Worm (Caenorhabditis elegans) whole organism, L1 larva: ENCODE data around the gene K04C2.8.

Experiments used
- C16A3.4 ChIP-seq: fragments of 150-350 bp; optimal IDR thresholded peaks from 2 replicates; lab custom pipeline; 2014; ENCODE audit warnings: missing biosample characterization, missing genetic modification characterization
- F16B12.6 ChIP-seq: fragments of 150-350 bp; optimal IDR thresholded peaks from 2 replicates; lab custom pipeline; 2014; ENCODE audit warnings: missing biosample characterization, missing genetic modification characterization
- Y116A8C.19 ChIP-seq: sonication (generic microtip); optimal IDR thresholded peaks from 2 replicates; lab custom pipeline; 2016; ENCODE audit warnings: missing compliant biosample characterization, missing genetic modification characterization, borderline replicate concordance
- aha-1 ChIP-seq: fragments of 150-350 bp; optimal IDR thresholded peaks from 2 replicates; lab custom pipeline; 2014; ENCODE audit warnings: missing biosample characterization, missing genetic modification characterization
- blmp-1 ChIP-seq: fragments of 150-350 bp; optimal IDR thresholded peaks from 2 replicates; lab custom pipeline; 2014; ENCODE audit warnings: missing biosample characterization, missing genetic modification characterization
- ceh-8 ChIP-seq: fragments of 200-800 bp; sonication (Bioruptor generic); optimal IDR thresholded peaks from 2 replicates; lab custom pipeline; 2018; ENCODE audit warnings: mild to moderate bottlenecking, missing genetic modification characterization, moderate library complexity, missing compliant biosample characterization
- ceh-82 ChIP-seq, 3 experiments: fragments of 150-350 bp in 1 of 3; sonication (generic microtip) in 2 of 3; optimal IDR thresholded peaks; 2 replicates each; lab custom pipeline; 2014 to 2017; ENCODE audit warnings: missing biosample characterization in 3 of 3, missing genetic modification characterization in 3 of 3
- ceh-90 ChIP-seq: sonication (generic microtip); optimal IDR thresholded peaks from 2 replicates; lab custom pipeline; 2016; ENCODE audit warnings: missing genetic modification characterization, missing compliant biosample characterization
- ces-1 ChIP-seq: fragments of 150-350 bp; optimal IDR thresholded peaks from 2 replicates; lab custom pipeline; 2014; ENCODE audit warnings: missing biosample characterization, missing genetic modification reagents, missing genetic modification characterization
- dpl-1 ChIP-seq, 3 experiments: fragments of 150-350 bp in 2 of 3; sonication (generic microtip) in 1 of 3; optimal IDR thresholded peaks; 2 replicates each; lab custom pipeline; 2014 to 2017; ENCODE audit warnings: missing biosample characterization in 3 of 3, missing genetic modification characterization in 3 of 3, missing genetic modification reagents in 3 of 3
- efl-1 ChIP-seq, 4 experiments: fragments of 150-350 bp; optimal IDR thresholded peaks in 3 of 4; peaks in 1 of 4; 1 replicate in 1 of 4; 2 replicates in 3 of 4; lab custom pipeline; 2014; ENCODE audit warnings: missing biosample characterization in 2 of 4, missing genetic modification characterization in 2 of 4, missing genetic modification reagents in 2 of 4
- efl-3 ChIP-seq: fragments of 200-800 bp; sonication (Bioruptor generic); optimal IDR thresholded peaks from 2 replicates; lab custom pipeline; 2018; ENCODE audit warnings: mild to moderate bottlenecking, missing genetic modification characterization, missing compliant biosample characterization
- egl-13 ChIP-seq: sonication (generic microtip); optimal IDR thresholded peaks from 2 replicates; lab custom pipeline; 2016; ENCODE audit warnings: missing genotype, missing genetic modification reagents, missing genetic modification characterization, missing compliant biosample characterization
- elt-3 ChIP-seq, 6 experiments: fragments of 150-350 bp in 1 of 6; sonication (generic microtip); optimal IDR thresholded peaks; 2 replicates each; lab custom pipeline; 2017 to 2018; ENCODE audit warnings: missing biosample characterization in 6 of 6, missing genetic modification characterization in 6 of 6, inconsistent platforms in 1 of 6
- ets-5 ChIP-seq: fragments of 200-800 bp; sonication (Bioruptor generic); IDR thresholded peaks from 2 replicates; pipeline ENCODE4 v1.3.6; 2022; ENCODE audit warnings: missing genetic modification characterization, missing compliant biosample characterization
- fkh-8 ChIP-seq: sonication (generic microtip); optimal IDR thresholded peaks from 2 replicates; lab custom pipeline; 2016; ENCODE audit warnings: mild to moderate bottlenecking, missing genetic modification characterization, missing compliant biosample characterization
- fos-1 ChIP-seq: fragments of 150-350 bp; optimal IDR thresholded peaks from 2 replicates; lab custom pipeline; 2014; ENCODE audit warnings: missing biosample characterization, missing genetic modification characterization
- grh-1 ChIP-seq: fragments of 200-800 bp; sonication (Bioruptor generic); IDR thresholded peaks from 2 replicates; pipeline ENCODE4 v1.3.6; 2022; ENCODE audit warnings: missing genetic modification reagents, missing genetic modification characterization, missing compliant biosample characterization
- lin-14 ChIP-seq: fragments of 200-800 bp; sonication (Bioruptor generic); optimal IDR thresholded peaks from 2 replicates; lab custom pipeline; 2018; ENCODE audit warnings: mild to moderate bottlenecking, missing genetic modification characterization, moderate library complexity, missing compliant biosample characterization
- lin-15B ChIP-seq: fragments of 150-350 bp; sonication (generic microtip); optimal IDR thresholded peaks from 3 replicates; lab custom pipeline; 2014; ENCODE audit warnings: missing biosample characterization, missing genetic modification characterization
- lin-35 ChIP-seq, 2 experiments: fragments of 150-350 bp; optimal IDR thresholded peaks; 2 replicates each; lab custom pipeline; 2014; ENCODE audit warnings: missing biosample characterization in 2 of 2, missing genetic modification characterization in 2 of 2, missing genetic modification reagents in 2 of 2
- lsy-2 ChIP-seq, 2 experiments: fragments of 150-350 bp; optimal IDR thresholded peaks; 2 replicates each; lab custom pipeline; 2014; ENCODE audit warnings: missing biosample characterization in 2 of 2, missing genetic modification characterization in 2 of 2
- mab-9 ChIP-seq: fragments of 200-800 bp; sonication (Bioruptor generic); IDR thresholded peaks from 2 replicates; pipeline ENCODE4 v1.3.6; 2022; ENCODE audit warnings: missing genetic modification reagents, missing genetic modification characterization, missing compliant biosample characterization
- mdl-1 ChIP-seq, 2 experiments: fragments of 150-350 bp; optimal IDR thresholded peaks; 2 replicates each; lab custom pipeline; 2014 to 2017; ENCODE audit warnings: missing biosample characterization in 2 of 2, missing genetic modification characterization in 2 of 2, inconsistent platforms in 1 of 2
- mep-1 ChIP-seq: fragments of 150-350 bp; optimal IDR thresholded peaks from 2 replicates; lab custom pipeline; 2014; ENCODE audit warnings: missing biosample characterization, missing genetic modification characterization
- nhr-20 ChIP-seq: sonication (generic microtip); optimal IDR thresholded peaks from 2 replicates; lab custom pipeline; 2016; ENCODE audit warnings: mild to moderate bottlenecking, missing genetic modification characterization, missing compliant biosample characterization
- nhr-237 ChIP-seq: fragments of 150-350 bp; optimal IDR thresholded peaks from 2 replicates; lab custom pipeline; 2014; ENCODE audit warnings: missing biosample characterization, missing genetic modification characterization
- nhr-28 ChIP-seq: fragments of 150-350 bp; optimal IDR thresholded peaks from 2 replicates; lab custom pipeline; 2014; ENCODE audit warnings: missing biosample characterization, missing genetic modification characterization
- nhr-47 ChIP-seq: sonication (generic microtip); optimal IDR thresholded peaks from 2 replicates; lab custom pipeline; 2016; ENCODE audit warnings: mild to moderate bottlenecking, missing genetic modification characterization, moderate library complexity, missing compliant biosample characterization
- nhr-71 ChIP-seq: sonication (generic microtip); optimal IDR thresholded peaks from 2 replicates; lab custom pipeline; 2016; ENCODE audit warnings: mild to moderate bottlenecking, missing genetic modification characterization, moderate library complexity, missing compliant biosample characterization
- nhr-77 ChIP-seq: fragments of 150-350 bp; optimal IDR thresholded peaks from 2 replicates; lab custom pipeline; 2014; ENCODE audit warnings: missing biosample characterization, missing genetic modification characterization
- nhr-84 ChIP-seq: sonication (generic microtip); optimal IDR thresholded peaks from 2 replicates; lab custom pipeline; 2017; ENCODE audit warnings: missing biosample characterization, missing genetic modification characterization
- nhr-85 ChIP-seq: sonication (generic microtip); peaks from one replicate; lab custom pipeline; 2016; ENCODE audit warnings: missing genetic modification characterization, inconsistent platforms, missing compliant biosample characterization
- pag-3 ChIP-seq: sonication (generic microtip); optimal IDR thresholded peaks from 2 replicates; lab custom pipeline; 2017; ENCODE audit warnings: missing genetic modification characterization, mild to moderate bottlenecking, missing compliant biosample characterization, antibody characterized with exemption, borderline replicate concordance; ENCODE audit not compliant: insufficient read depth
- rnt-1 ChIP-seq: sonication (generic microtip); optimal IDR thresholded peaks from 2 replicates; lab custom pipeline; 2016; ENCODE audit warnings: mild to moderate bottlenecking, missing genetic modification characterization, moderate library complexity, missing compliant biosample characterization
- skn-1 ChIP-seq: fragments of 150-350 bp; optimal IDR thresholded peaks from 2 replicates; lab custom pipeline; 2014; ENCODE audit warnings: missing biosample characterization, missing genetic modification characterization
- snu-23 ChIP-seq: sonication (generic microtip); optimal IDR thresholded peaks from 2 replicates; lab custom pipeline; 2016; ENCODE audit warnings: missing genetic modification characterization, missing compliant biosample characterization
- sptf-1 ChIP-seq: fragments of 150-350 bp; optimal IDR thresholded peaks from 2 replicates; lab custom pipeline; 2014; ENCODE audit warnings: missing biosample characterization, missing genetic modification characterization
- swsn-7 ChIP-seq: sonication (generic microtip); optimal IDR thresholded peaks from 2 replicates; lab custom pipeline; 2016; ENCODE audit warnings: missing genetic modification characterization, missing compliant biosample characterization
- unc-130 ChIP-seq: fragments of 150-350 bp; optimal IDR thresholded peaks from 2 replicates; lab custom pipeline; 2017; ENCODE audit warnings: missing biosample characterization, missing genetic modification characterization, inconsistent platforms
- unc-62 ChIP-seq: fragments of 150-350 bp; optimal IDR thresholded peaks from 2 replicates; lab custom pipeline; 2014; ENCODE audit warnings: missing biosample characterization, missing genetic modification reagents, missing genetic modification characterization
- unc-98 ChIP-seq: fragments of 200-800 bp; sonication (Bioruptor generic); IDR thresholded peaks from 2 replicates; pipeline ENCODE4 v1.3.6; 2022; ENCODE audit warnings: missing genetic modification characterization, missing compliant biosample characterization
- xbp-1 ChIP-seq: sonication (generic microtip); optimal IDR thresholded peaks from 2 replicates; lab custom pipeline; 2016; ENCODE audit warnings: missing genetic modification characterization, missing compliant biosample characterization

Gene K04C2.8

DNA sequence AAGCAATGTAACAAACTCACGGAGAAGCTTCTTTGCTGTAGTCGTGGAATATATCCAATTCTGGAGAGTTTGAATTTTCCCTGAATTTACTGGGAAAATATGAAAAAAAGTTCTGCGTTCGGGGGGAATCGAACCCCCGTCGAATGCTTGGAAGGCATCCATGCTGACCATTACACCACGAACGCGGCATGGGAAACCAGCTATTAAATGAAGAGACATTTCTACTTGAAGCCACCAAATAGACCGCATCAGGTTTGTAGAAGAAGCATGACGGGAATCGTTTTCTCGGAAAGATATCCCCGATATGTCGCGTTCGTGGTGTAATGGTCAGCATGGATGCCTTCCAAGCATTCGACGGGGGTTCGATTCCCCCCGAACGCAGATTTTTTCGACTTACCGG is 18.4 kb downstream of the K04C2.8 start (continued):
- TF ChIP-seq snu-23 (GFP tag; lab: Kevin White, UChicago) (peak; percentile 31), nhr-71 (peak; percentile 34), nhr-20 (tag; lab: Kevin White, UChicago) (peak; percentile 4), rnt-1 (tag; lab: Kevin White, UChicago) (peak; percentile 16), ceh-8 (GFP tag; lab: Kevin White, UChicago) (no peak), mdl-1 (tag; optimal IDR thresholded peaks at IDR 0.05; lab: Kevin White, UChicago) (peak in 1 of 2 experiments; percentile 22), dpl-1 (GFP tag; optimal IDR thresholded peaks at IDR 0.05; lab: Kevin White, UChicago) (peak in 1 of 3 experiments; percentile 13), egl-13 (no peak), nhr-84 (tag; lab: Kevin White, UChicago) (no peak), unc-98 (GFP tag; lab: Robert Waterston, UW) (no peak), fkh-8 (tag; lab: Kevin White, UChicago) (no peak), unc-62 (GFP tag; lab: Kevin White, UChicago) (no peak), sptf-1 (tag; lab: Kevin White, UChicago) (no peak), swsn-7 (no peak), nhr-28 (tag; lab: Kevin White, UChicago) (no peak)

DNA sequence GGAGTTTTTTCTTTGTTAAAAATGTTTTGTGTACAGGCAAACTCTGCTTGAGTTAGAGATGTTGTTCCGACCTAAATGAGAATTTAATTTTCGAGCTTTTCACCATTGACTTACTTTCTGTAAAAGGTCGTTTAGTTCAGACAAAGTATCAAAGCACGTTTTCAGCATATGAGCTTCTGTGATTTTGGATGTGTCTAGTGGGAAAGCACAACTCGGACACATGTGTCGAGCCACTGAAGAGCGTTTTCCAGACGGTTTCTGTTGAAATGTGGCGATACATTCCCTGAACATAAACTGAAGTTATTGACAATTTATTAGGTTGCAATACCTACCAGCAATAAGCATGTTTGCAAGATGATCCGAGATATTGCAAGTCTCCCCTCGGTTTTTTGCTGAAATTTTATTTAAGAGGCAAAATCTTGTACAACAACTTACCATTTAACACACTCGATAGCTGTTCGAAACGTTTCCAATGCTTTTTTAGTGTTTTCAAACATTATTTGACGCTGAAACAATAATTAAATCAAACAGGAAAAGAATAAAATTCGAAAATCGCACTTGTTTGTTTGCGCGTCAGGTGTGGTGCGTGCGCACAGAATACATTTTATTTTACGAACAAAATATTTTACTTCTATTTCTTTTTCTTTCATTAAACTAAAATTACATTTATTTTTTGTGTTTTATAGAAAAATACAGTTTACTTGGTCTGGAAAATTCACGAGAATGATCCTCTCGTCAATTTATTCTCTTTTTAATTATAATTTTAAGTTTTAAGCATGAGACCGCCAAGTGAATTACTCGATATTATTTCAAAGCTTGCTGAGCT is 19.1 kb downstream of the K04C2.8 start, which contains the start of the genes brd-1 and K04C2.2:
Gene brd-1, minus strand, starts transcription at position 506 of the 826 bp plus-strand sequence.
Gene K04C2.2, plus strand, starts transcription at position 776 of the 826 bp plus-strand sequence.
- TF ChIP-seq fos-1 (tag; lab: Kevin White, UChicago) = no peak
- peak; percentile 1 for TF ChIP-seq unc-130 (tag; lab: Kevin White, UChicago)
- TF ChIP-seq snu-23 (GFP tag; lab: Kevin White, UChicago) = peak; percentile 41
- no peak for TF ChIP-seq nhr-237 (tag; lab: Kevin White, UChicago)
- peak; percentile 53 to 83 (median 76) for TF ChIP-seq dpl-1 (GFP tag; optimal IDR thresholded peaks at IDR 0.05; lab: Kevin White, UChicago)
- TF ChIP-seq fkh-8 (tag; lab: Kevin White, UChicago) = no peak
- peak; percentile 52 for TF ChIP-seq mep-1 (tag; lab: Kevin White, UChicago)
- TF ChIP-seq lin-35 (GFP tag; optimal IDR thresholded peaks at IDR 0.05; lab: Kevin White, UChicago) = peak; percentile 57 to 87
- TF ChIP-seq ets-5 (GFP tag; lab: Robert Waterston, UW) = no peak
- TF ChIP-seq lsy-2 (tag; optimal IDR thresholded peaks at IDR 0.05; lab: Kevin White, UChicago) = peak in 1 of 2 experiments; percentile 63
- no peak for TF ChIP-seq elt-3 (tag; optimal IDR thresholded peaks at IDR 0.05; lab: Kevin White, UChicago)
- TF ChIP-seq C16A3.4 (tag; lab: Kevin White, UChicago) = no peak
- peak; percentile 8 for TF ChIP-seq nhr-47
- peak; percentile 27 for TF ChIP-seq skn-1 (tag; lab: Kevin White, UChicago)
- TF ChIP-seq nhr-85 (tag; lab: Kevin White, UChicago) = no peak
- peak; percentile 24 for TF ChIP-seq nhr-71
- TF ChIP-seq blmp-1 (tag; lab: Kevin White, UChicago) = peak; percentile 42
- peak in 1 of 2 experiments; percentile 74 for TF ChIP-seq efl-1 (optimal IDR thresholded peaks at IDR 0.05; lab: Kevin White, UChicago)
- peak; percentile 80 to 97 for TF ChIP-seq efl-1 (GFP tag; optimal IDR thresholded peaks at IDR 0.05 in 1 of 2; lab: Kevin White, UChicago)
- TF ChIP-seq aha-1 (tag; lab: Kevin White, UChicago) = no peak
- peak; percentile 6 for TF ChIP-seq swsn-7
- peak; percentile 79 for TF ChIP-seq F16B12.6
- TF ChIP-seq xbp-1 = no peak
- TF ChIP-seq lin-15B = no peak
- no peak for TF ChIP-seq ceh-82 (tag; optimal IDR thresholded peaks at IDR 0.05; lab: Kevin White, UChicago)
- TF ChIP-seq mab-9 = no peak
- TF ChIP-seq nhr-20 (tag; lab: Kevin White, UChicago) = peak; percentile 11
- no peak for TF ChIP-seq ceh-90 (tag; lab: Kevin White, UChicago)
- TF ChIP-seq efl-3 (GFP tag; lab: Kevin White, UChicago) = no peak

DNA sequence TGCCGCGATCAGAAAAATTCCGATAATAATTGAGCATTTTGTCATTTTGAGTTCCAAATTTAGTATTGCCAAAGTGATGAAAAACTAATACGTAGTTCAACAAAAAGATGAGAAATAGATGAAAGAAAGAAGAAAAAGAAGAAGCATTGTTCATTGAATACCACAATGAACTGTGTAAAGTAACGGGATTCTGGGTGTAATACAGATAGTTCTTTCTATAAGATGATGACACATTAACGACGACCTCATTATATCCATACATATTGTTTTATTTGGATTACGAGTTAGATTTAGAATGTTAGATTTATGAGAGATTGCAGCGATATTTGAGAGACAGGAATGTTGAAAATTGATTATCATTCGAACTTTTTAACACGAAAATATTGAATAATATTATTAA is 21.5 kb downstream of the K04C2.8 start, which contains the start of gene K04C2.5:
Gene K04C2.5, minus strand, starts transcription at position 101 of the 400 bp plus-strand sequence.
- TF ChIP-seq ces-1 (GFP tag; lab: Kevin White, UChicago) (no peak), grh-1 (GFP tag; lab: Robert Waterston, UW) (no peak), pag-3 (no peak), mep-1 (tag; lab: Kevin White, UChicago) (no peak), lin-14 (GFP tag; lab: Kevin White, UChicago) (no peak), nhr-77 (tag; lab: Kevin White, UChicago) (no peak), Y116A8C.19 (no peak)
